Worm (Caenorhabditis elegans): ENCODE measurements around the gene Y97E10AR.8.

DNA sequence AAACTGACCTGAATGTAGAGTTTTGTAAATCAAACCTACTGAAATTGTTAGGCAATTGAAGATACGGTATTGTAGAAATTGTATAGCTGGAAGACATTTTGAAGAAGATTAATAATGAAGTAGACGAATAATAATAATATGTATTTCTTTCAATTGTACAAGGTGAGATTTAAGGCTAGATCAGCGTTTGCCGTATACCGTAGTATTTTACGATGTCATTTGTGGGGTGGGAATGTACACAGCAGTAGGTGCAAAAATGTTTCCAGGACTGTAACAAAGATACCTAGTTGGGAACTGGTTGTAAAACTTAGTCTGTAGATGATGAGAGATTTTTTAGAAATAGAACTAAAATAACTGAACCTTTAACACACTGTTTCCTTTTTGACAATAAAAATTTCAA, 10.5 kb upstream of the Y97E10AR.8 start, which contains the start of gene ceh-76:
- TF ChIP-seq ama-1 (optimal IDR thresholded peaks at IDR 0.05), result no peak
- TF ChIP-seq F13C5.2 (tag; optimal IDR thresholded peaks at IDR 0.05), result no peak
- TF ChIP-seq hnd-1 (tag; optimal IDR thresholded peaks at IDR 0.05), result no peak
- TF ChIP-seq ceh-36 (tag; optimal IDR thresholded peaks at IDR 0.05), result no peak
- no peak for TF ChIP-seq ets-7 (tag; optimal IDR thresholded peaks at IDR 0.05)
- TF ChIP-seq tbx-11 (GFP tag; IDR thresholded peaks at IDR 0.05), result no peak
- no peak for TF ChIP-seq aly-1 (tag; optimal IDR thresholded peaks at IDR 0.05)
- TF ChIP-seq ceh-13 (GFP tag; optimal IDR thresholded peaks at IDR 0.05), result no peak
